Worm (Caenorhabditis elegans): Measurements from ENCODE around the gene F28H7.7.

DNA sequence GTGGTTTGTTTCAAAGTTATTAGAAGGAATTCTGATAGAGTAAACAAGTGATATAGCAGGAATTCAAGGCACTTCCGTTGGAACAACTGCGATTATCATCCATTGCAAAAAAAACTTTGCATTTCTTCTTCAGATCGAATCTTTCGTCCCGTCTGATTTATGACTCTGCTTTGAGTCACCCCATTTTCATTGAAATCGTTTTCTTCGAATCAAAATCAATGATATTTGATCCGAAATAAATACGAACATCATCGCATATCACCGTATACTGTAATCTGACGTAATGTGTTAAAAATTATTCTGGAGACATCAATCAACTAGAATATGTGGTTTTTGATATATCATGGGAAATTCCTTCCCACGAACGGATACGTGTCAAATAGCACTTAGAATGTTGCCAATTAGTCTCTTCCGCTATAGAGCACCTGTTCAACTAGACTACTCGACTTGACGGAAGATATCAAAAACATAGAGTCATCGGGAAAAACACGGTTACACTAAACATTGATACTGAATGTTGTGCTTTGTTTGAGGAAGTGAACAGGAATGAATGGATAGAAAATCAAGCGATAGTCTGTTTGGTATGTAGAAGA is 23.0 kb downstream of the F28H7.7 start:
- no peak for TF ChIP-seq fkh-10 (GFP tag; optimal IDR thresholded peaks at IDR 0.05)
- TF ChIP-seq ceh-2 (tag; optimal IDR thresholded peaks at IDR 0.05): no peak
- no peak for TF ChIP-seq sdc-2 (tag; optimal IDR thresholded peaks at IDR 0.05)
- TF ChIP-seq unc-86 (tag; optimal IDR thresholded peaks at IDR 0.05): no peak
- TF ChIP-seq K09A11.1 (tag; optimal IDR thresholded peaks at IDR 0.05; ENCODE audit: insufficient read depth): no peak
- TF ChIP-seq ceh-22 (tag; optimal IDR thresholded peaks at IDR 0.05): no peak
- TF ChIP-seq ets-4 (tag; optimal IDR thresholded peaks at IDR 0.05): no peak
